Fruit fly (Drosophila melanogaster) S2 (cell line): ENCODE data around the gene CG4017.

ENCODE experiments used
- CG8478 ChIP-seq: fragments of >200 bp; optimal IDR thresholded peaks from 2 replicates; lab custom pipeline; 2018
- CTCF ChIP-seq, 2 experiments: fragments of >200 bp; optimal IDR thresholded peaks; 2 replicates each; lab custom pipeline; 2018

Gene CG4017

DNA sequence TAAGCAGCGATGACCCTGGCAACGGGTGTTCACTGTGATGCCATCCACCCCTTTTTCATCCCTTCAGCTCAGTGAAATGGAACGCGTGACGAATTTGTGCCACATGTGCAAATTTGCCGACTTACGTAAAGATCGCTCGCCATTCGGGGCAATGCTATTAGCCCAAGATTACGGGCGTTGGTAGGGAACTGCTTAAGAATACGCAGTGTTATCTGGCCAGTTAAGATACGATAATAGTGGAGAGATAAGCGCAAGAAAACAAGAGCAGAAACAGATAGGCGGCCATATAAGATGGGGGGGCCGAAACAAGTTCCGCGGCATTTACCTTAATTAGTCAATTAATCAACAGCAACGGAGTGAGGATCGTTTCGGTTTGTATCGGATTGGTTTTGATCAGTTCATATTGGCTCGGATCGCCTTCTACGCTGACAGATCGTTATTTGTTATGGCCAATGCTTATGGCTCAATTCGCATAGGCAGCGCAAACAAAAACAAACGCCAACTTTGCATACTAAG lies 19.1 kb downstream of the CG4017 start:
- TF ChIP-seq CG8478 (lab: Kevin White, UChicago) (no peak), CTCF (optimal IDR thresholded peaks at IDR 0.05; lab: Kevin White, UChicago) (no peak)

DNA sequence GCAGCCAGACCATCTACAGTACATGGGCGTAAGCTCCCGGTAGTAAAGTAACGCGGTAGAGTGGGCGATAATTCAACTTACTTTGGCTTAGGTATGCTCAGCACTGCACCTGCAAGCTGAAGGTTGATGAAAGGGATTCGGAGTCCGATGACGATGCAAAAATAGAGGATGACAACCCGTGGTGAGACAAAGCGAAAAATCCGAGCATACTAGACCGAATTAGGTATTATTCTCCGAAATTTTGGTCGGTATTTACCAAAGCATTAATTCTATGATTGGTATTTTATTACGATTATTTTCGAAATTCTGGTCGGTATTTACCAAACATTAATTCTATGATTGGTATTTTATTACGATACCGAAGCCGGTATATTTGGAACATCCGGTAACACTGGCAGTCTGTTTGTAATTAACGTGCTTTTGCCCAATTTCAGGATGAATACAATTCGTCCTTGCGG lies 23.7 kb downstream of the CG4017 start, which contains the start of gene CG4036:
Gene CG4036 (plus strand): TSS at position 348 of the 458 bp plus-strand sequence.
- TF ChIP-seq CG8478 (lab: Kevin White, UChicago) (no peak), CTCF (optimal IDR thresholded peaks at IDR 0.05; lab: Kevin White, UChicago) (no peak)

DNA sequence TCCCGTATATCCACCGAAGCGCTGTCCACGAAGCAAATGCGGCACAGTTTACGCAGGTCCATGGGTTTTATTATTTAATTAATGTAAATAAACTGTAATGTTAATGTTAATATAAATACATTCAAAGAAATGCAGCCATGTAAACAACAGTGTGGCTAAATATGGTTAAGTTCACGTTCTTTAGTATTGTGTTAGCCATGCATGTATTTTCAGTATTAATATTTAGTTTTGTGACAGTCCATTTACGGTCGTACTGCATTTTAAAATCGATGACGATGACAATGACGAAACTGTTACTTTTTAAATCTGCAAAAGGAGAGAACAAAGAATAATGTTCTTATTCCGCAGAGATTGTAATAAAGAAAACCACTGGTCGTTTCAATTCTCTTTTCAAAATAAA lies 26.1 kb downstream of the CG4017 start, which contains the start of gene CG13123:
Gene CG13123 (minus strand): TSS at position 163 of the 400 bp plus-strand sequence.
- no peak for TF ChIP-seq CG8478 (lab: Kevin White, UChicago)
- no peak for TF ChIP-seq CTCF (optimal IDR thresholded peaks at IDR 0.05; lab: Kevin White, UChicago)
